Worm (Caenorhabditis elegans): ENCODE results near the gene T10B5.7.

ce11 chrV:1857840-1858239, 11.8 kb downstream of the T10B5.7 start:
- TF ChIP-seq ama-1 (optimal IDR thresholded peaks at IDR 0.05) (no peak), ceh-28 (tag; optimal IDR thresholded peaks at IDR 0.05) (no peak), nhr-12 (tag; optimal IDR thresholded peaks at IDR 0.05) (no peak), nhr-237 (tag; optimal IDR thresholded peaks at IDR 0.05) (no peak), ztf-11 (tag; optimal IDR thresholded peaks at IDR 0.05) (no peak), nhr-43 (tag; optimal IDR thresholded peaks at IDR 0.05; ENCODE audit: poor library complexity, severe bottlenecking) (no peak)

Measured in whole organism, L3 larva.